Fruit fly (Drosophila melanogaster) whole organism, adult: ENCODE measurements around the gene HP1b.

Experiments
- CG11617 ChIP-seq: fragments of 200-800 bp; sonication (Bioruptor generic); optimal IDR thresholded peaks from 2 replicates; lab custom pipeline; 2017; ENCODE audit warnings: mild to moderate bottlenecking, missing biosample characterization, missing genetic modification reagents, missing genetic modification characterization
- CG12768 ChIP-seq: fragments of 200-800 bp; sonication (Bioruptor generic); optimal IDR thresholded peaks from 2 replicates; lab custom pipeline; 2017; ENCODE audit warnings: missing biosample characterization, missing genetic modification characterization, mild to moderate bottlenecking, moderate library complexity, missing genetic modification reagents
- CG14711 ChIP-seq: fragments of 200-800 bp; sonication (Bioruptor generic); optimal IDR thresholded peaks from 2 replicates; lab custom pipeline; 2018; ENCODE audit warnings: missing biosample characterization, mild to moderate bottlenecking, missing genetic modification characterization, moderate library complexity
- CG1620 ChIP-seq: fragments of 200-800 bp; sonication (Bioruptor generic); optimal IDR thresholded peaks from 2 replicates; lab custom pipeline; 2016; ENCODE audit warnings: missing biosample characterization, missing genetic modification characterization
- CG33017 ChIP-seq: fragments of 200-800 bp; sonication (Bioruptor generic); optimal IDR thresholded peaks from 2 replicates; lab custom pipeline; 2018; ENCODE audit warnings: missing biosample characterization, mild to moderate bottlenecking, missing genetic modification characterization, moderate library complexity
- CG5204 ChIP-seq: fragments of 200-800 bp; sonication (Bioruptor generic); optimal IDR thresholded peaks from 2 replicates; lab custom pipeline; 2016; ENCODE audit warnings: missing biosample characterization, missing genetic modification characterization
- CG7045 ChIP-seq: fragments of 200-800 bp; sonication (Bioruptor generic); optimal IDR thresholded peaks from 2 replicates; lab custom pipeline; 2017; ENCODE audit warnings: missing biosample characterization, mild to moderate bottlenecking, missing genetic modification characterization
- CG7101 ChIP-seq: fragments of 200-800 bp; sonication (Bioruptor generic); optimal IDR thresholded peaks from 2 replicates; lab custom pipeline; 2018; ENCODE audit warnings: missing biosample characterization, mild to moderate bottlenecking, missing genetic modification characterization, moderate library complexity
- Clk ChIP-seq: fragments of 200-800 bp; sonication (Bioruptor generic); optimal IDR thresholded peaks from 2 replicates; lab custom pipeline; 2017; ENCODE audit warnings: missing biosample characterization, missing genetic modification characterization
- Crg-1 ChIP-seq: fragments of 200-800 bp; sonication (Bioruptor generic); optimal IDR thresholded peaks from 2 replicates; lab custom pipeline; 2016; ENCODE audit warnings: missing biosample characterization, missing genetic modification characterization
- Hr96 ChIP-seq: fragments of 200-800 bp; sonication (Bioruptor generic); optimal IDR thresholded peaks from 2 replicates; lab custom pipeline; 2016; ENCODE audit warnings: missing biosample characterization, missing genetic modification characterization
- Mnt ChIP-seq: fragments of 200-800 bp; sonication (Bioruptor generic); optimal IDR thresholded peaks from 2 replicates; lab custom pipeline; 2016; ENCODE audit warnings: missing biosample characterization, mild to moderate bottlenecking, missing genetic modification characterization
- bab1 ChIP-seq: fragments of 200-800 bp; sonication (Bioruptor generic); optimal IDR thresholded peaks from 3 replicates; lab custom pipeline; 2019; ENCODE audit warnings: missing biosample characterization, mild to moderate bottlenecking, missing genetic modification characterization, moderate library complexity
- cic ChIP-seq: fragments of 200-800 bp; sonication (Bioruptor generic); optimal IDR thresholded peaks from 2 replicates; lab custom pipeline; 2017; ENCODE audit warnings: missing biosample characterization, mild to moderate bottlenecking, missing genetic modification characterization, moderate library complexity
- cnc ChIP-seq, 2 experiments: fragments of >200 bp; optimal IDR thresholded peaks; 2 replicates each; lab custom pipeline; 2017
- kay ChIP-seq: fragments of 200-800 bp; sonication (Bioruptor generic); peaks from one replicate; lab custom pipeline; 2016; ENCODE audit warnings: missing biosample characterization, missing genetic modification characterization, borderline replicate concordance
- ovo ChIP-seq: fragments of 200-800 bp; sonication (Bioruptor generic); optimal IDR thresholded peaks from 2 replicates; lab custom pipeline; 2016; ENCODE audit warnings: missing biosample characterization, missing genetic modification characterization
- pad ChIP-seq: fragments of 200-800 bp; sonication (Bioruptor generic); optimal IDR thresholded peaks from 3 replicates; lab custom pipeline; 2017; ENCODE audit warnings: missing biosample characterization, missing genetic modification characterization, mild to moderate bottlenecking, moderate library complexity, missing genetic modification reagents
- tj ChIP-seq: fragments of 200-800 bp; sonication (Bioruptor generic); optimal IDR thresholded peaks from 3 replicates; lab custom pipeline; 2017; ENCODE audit warnings: missing biosample characterization, mild to moderate bottlenecking, missing genetic modification characterization, moderate library complexity
- toe ChIP-seq: fragments of 200-800 bp; sonication (Bioruptor generic); optimal IDR thresholded peaks from 2 replicates; lab custom pipeline; 2016; ENCODE audit warnings: missing biosample characterization, missing genetic modification characterization

HP1b gene

dm6 chrX:9119671-9120364, 39.0 kb downstream of the HP1b start:
- TF ChIP-seq CG11617 (GFP tag; lab: Kevin White, UChicago) (no peak), Crg-1 (no peak), CG33017 (tag; lab: Kevin White, UChicago) (no peak)

- TF ChIP-seq bab1 (GFP tag; lab: Kevin White, UChicago): peak; percentile 17
- TF ChIP-seq toe: no peak
- peak; percentile 32 for TF ChIP-seq CG14711 (tag; lab: Kevin White, UChicago)
These were observed 40.2 kb downstream of the HP1b start for dm6 chrX:9120828-9121754.

- no peak for TF ChIP-seq CG33017 (tag; lab: Kevin White, UChicago)
These were observed 41.6 kb downstream of the HP1b start for dm6 chrX:9122492-9122891.

DNA sequence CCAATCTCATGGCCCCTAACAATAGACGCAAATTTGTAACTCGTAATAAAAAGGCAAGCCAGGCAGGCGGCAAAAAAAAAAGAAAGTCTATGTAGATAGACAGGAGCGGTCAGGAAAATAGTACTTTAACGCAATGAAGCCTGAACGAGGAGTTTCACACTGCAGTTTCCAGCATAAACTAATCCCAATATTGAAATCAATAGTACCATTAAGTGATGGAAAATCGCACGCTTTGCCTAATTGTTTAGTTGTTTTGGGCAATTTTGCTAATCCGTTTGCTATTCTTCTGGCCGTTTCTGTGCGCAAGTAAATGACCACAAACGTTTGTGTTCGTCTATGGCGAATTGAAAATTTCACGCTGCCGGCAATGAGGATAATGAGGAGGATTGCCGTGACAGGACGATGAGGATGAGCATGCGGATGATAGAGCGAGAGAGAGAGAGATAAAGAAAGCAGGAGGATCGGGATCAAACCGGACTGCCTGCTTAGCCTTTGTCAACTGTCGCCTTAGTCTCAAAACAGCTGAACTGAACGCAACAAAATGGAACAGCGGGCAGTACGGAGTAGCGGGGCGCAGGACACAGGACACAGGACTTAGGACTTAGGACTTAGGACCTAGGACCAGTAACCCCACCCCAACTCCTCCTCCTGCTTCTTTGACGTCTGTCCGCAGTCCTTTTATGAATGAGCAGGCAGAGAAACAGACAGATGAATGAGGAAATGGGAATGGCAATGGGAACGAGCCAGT, 46.6 kb downstream of the HP1b start:
- TF ChIP-seq Hr96 (GFP tag; lab: Kevin White, UChicago): no peak
- no peak for TF ChIP-seq Clk
- TF ChIP-seq cnc (optimal IDR thresholded peaks at IDR 0.05; lab: Kevin White, UChicago): no peak
- TF ChIP-seq Crg-1: no peak
- no peak for TF ChIP-seq CG11617 (GFP tag; lab: Kevin White, UChicago)

- TF ChIP-seq CG33017 (tag; lab: Kevin White, UChicago): no peak
- no peak for TF ChIP-seq pad (GFP tag; lab: Kevin White, UChicago)
- TF ChIP-seq cic (GFP tag; lab: Kevin White, UChicago): no peak
These were observed 47.1 kb downstream of the HP1b start for dm6 chrX:9128012-9128280.

- TF ChIP-seq cnc (optimal IDR thresholded peaks at IDR 0.05; lab: Kevin White, UChicago): no peak
- no peak for TF ChIP-seq tj (GFP tag; lab: Kevin White, UChicago)
- TF ChIP-seq Clk: no peak
- TF ChIP-seq toe: no peak
- TF ChIP-seq Hr96 (GFP tag; lab: Kevin White, UChicago): no peak
- no peak for TF ChIP-seq CG11617 (GFP tag; lab: Kevin White, UChicago)
- TF ChIP-seq Crg-1: no peak
- no peak for TF ChIP-seq bab1 (GFP tag; lab: Kevin White, UChicago)
- no peak for TF ChIP-seq CG5204
- no peak for TF ChIP-seq CG7045
- TF ChIP-seq Mnt: no peak
- no peak for TF ChIP-seq CG12768
These were observed 48.6 kb downstream of the HP1b start for dm6 chrX:9129436-9129835.

- TF ChIP-seq tj (GFP tag; lab: Kevin White, UChicago) (no peak), cic (GFP tag; lab: Kevin White, UChicago) (no peak), kay (no peak)
These were observed 49.4 kb downstream of the HP1b start for dm6 chrX:9130243-9130642.

dm6 chrX:9131523-9131922, 50.7 kb downstream of the HP1b start:
- no peak for TF ChIP-seq CG7101 (tag; lab: Kevin White, UChicago)
- no peak for TF ChIP-seq CG1620
- no peak for TF ChIP-seq CG5204
- TF ChIP-seq cnc (optimal IDR thresholded peaks at IDR 0.05; lab: Kevin White, UChicago): no peak
- TF ChIP-seq tj (GFP tag; lab: Kevin White, UChicago): no peak
- no peak for TF ChIP-seq Crg-1
- no peak for TF ChIP-seq bab1 (GFP tag; lab: Kevin White, UChicago)
- no peak for TF ChIP-seq toe
- TF ChIP-seq CG14711 (tag; lab: Kevin White, UChicago): no peak
- no peak for TF ChIP-seq CG12768
- TF ChIP-seq ovo: no peak
- TF ChIP-seq pad (GFP tag; lab: Kevin White, UChicago): no peak
- TF ChIP-seq CG7045: no peak
- TF ChIP-seq CG11617 (GFP tag; lab: Kevin White, UChicago): no peak
- TF ChIP-seq kay: no peak
- TF ChIP-seq Mnt: no peak
